Fruit fly (Drosophila melanogaster): ENCODE results near the gene CG42583.

DNA sequence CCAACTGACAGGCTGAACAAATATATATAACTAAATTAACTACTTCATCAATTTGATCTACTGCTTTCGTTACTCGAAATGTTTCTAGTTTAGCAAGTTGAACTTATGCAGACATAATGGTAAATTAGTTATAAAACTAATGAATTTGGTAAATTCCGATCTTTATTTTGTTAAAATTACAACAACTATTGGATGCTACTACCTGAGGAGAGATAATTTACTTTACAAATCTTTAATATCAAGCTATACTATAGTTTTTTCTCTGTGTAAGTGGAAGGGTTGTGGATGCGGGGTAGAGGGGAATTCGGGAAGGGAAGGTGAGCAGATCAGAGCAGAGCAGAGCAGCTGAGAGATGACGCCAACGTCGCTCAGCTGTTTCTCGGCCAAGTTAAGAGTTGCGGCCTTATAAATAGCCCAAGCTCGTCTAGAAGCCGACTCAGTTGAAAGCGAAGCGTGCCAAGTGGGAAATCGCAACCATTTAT lies 8.1 kb downstream of the CG42583 start, which contains the start of gene aspr:
- TF ChIP-seq net (GFP tag; optimal IDR thresholded peaks at IDR 0.05) (peak; percentile 10), CG8119 (GFP tag; IDR thresholded peaks at IDR 0.05) (no peak), Blimp-1 (GFP tag; optimal IDR thresholded peaks at IDR 0.05) (no peak), Eip93F (GFP tag; optimal IDR thresholded peaks at IDR 0.05) (no peak), cyc (GFP tag; optimal IDR thresholded peaks at IDR 0.05) (no peak), dsx (GFP tag; optimal IDR thresholded peaks at IDR 0.05; ENCODE audit: poor library complexity, severe bottlenecking) (peak; percentile 7), Gug (GFP tag; IDR thresholded peaks at IDR 0.05) (no peak), fkh (GFP tag; optimal IDR thresholded peaks at IDR 0.05) (peak; percentile 25), CG1621 (tag; optimal IDR thresholded peaks at IDR 0.05) (peak; percentile 19), CG6163 (GFP tag; IDR thresholded peaks at IDR 0.05) (no peak), Hr4 (GFP tag; optimal IDR thresholded peaks at IDR 0.05) (no peak), spab (GFP tag; optimal IDR thresholded peaks at IDR 0.05) (peak; percentile 25), CG10669 (GFP tag; optimal IDR thresholded peaks at IDR 0.05) (peak; percentile 52)
